Fruit fly (Drosophila melanogaster): ENCODE results near the gene CG7560.

CG7560 gene

DNA sequence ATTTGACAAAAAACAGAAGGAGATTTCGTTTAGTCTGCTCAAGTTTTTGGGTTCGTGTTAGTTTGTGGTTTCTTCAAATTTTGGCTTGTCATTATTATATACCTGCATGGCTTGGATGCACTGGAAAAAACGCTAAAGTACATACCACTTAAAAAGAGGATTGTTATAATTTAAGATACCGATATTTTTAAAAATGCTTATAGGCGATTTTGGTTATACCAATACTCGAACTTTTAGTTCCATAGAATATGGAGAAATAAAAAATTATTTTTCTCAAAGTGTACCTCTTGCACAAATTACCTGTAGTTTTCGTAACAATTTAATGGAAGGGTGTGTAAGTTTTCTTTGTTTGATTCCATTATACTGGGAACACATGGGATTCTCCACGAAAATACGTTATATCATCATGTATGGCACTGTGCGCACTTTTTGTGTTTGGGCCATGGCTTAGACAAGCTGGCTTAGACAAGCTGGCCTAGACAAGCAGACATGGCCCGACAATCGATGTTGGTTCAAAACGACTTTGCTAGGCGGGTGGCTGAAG, 40.5 kb downstream of the CG7560 start, which contains the start of gene Fum3:
Fum3 (minus strand) TSS at position 494 of the 544 bp plus-strand sequence.
- TF ChIP-seq CG10654 (GFP tag; optimal IDR thresholded peaks at IDR 0.05) = no peak
- no peak for TF ChIP-seq Bgb (GFP tag; IDR thresholded peaks at IDR 0.05; ENCODE audit: partially characterized antibody)
- TF ChIP-seq dysf (GFP tag; IDR thresholded peaks at IDR 0.05) = peak; percentile 35; the same call in 1 of the 3 replicates
- no peak for TF ChIP-seq CG10274 (GFP tag; optimal IDR thresholded peaks at IDR 0.05)
- no peak for TF ChIP-seq CG31365 (tag; optimal IDR thresholded peaks at IDR 0.05)
- TF ChIP-seq stwl (tag; optimal IDR thresholded peaks at IDR 0.05) = no peak
- no peak for TF ChIP-seq gt (GFP tag; IDR thresholded peaks at IDR 0.05)
- TF ChIP-seq CG3726 (GFP tag; IDR thresholded peaks at IDR 0.05) = no peak
- TF ChIP-seq lilli (GFP tag; optimal IDR thresholded peaks at IDR 0.05) = no peak
- 0 out of 2 replicates have a peak, but pooled peaks have one; percentile 25 for TF ChIP-seq esg (GFP tag; conservative IDR thresholded peaks at IDR 0.05)
- TF ChIP-seq CG14710 (tag; optimal IDR thresholded peaks at IDR 0.05) = peak; percentile 12
- no peak for TF ChIP-seq CG2202 (tag; optimal IDR thresholded peaks at IDR 0.05)
- peak; percentile 45 for TF ChIP-seq row (GFP tag; IDR thresholded peaks at IDR 0.05)
- no peak for TF ChIP-seq CG32532 (GFP tag; IDR thresholded peaks at IDR 0.05)
- TF ChIP-seq CG2712 (tag; optimal IDR thresholded peaks at IDR 0.05) = peak; percentile 43
- TF ChIP-seq CG12391 (tag; optimal IDR thresholded peaks at IDR 0.05) = no peak
- peak; percentile 24 for TF ChIP-seq CG10979 (tag; optimal IDR thresholded peaks at IDR 0.05)
- TF ChIP-seq gro (GFP tag; optimal IDR thresholded peaks at IDR 0.05) = no peak
- TF ChIP-seq CG9876 (GFP tag; optimal IDR thresholded peaks at IDR 0.05) = no peak
- TF ChIP-seq CG7963 (GFP tag; IDR thresholded peaks at IDR 0.05; ENCODE audit: partially characterized antibody) = no peak
- no peak for TF ChIP-seq CG11247 (GFP tag; IDR thresholded peaks at IDR 0.05)
- 0 out of 2 replicates have a peak, but pooled peaks have one; percentile 19 for TF ChIP-seq ap (GFP tag; IDR thresholded peaks at IDR 0.05)
- no peak for TF ChIP-seq CG15514 (GFP tag; optimal IDR thresholded peaks at IDR 0.05)
- 0 out of 2 replicates have a peak, but pooled peaks have one; percentile 18 for TF ChIP-seq CG32772 (GFP tag; IDR thresholded peaks at IDR 0.05)
- TF ChIP-seq CG15696 (tag; optimal IDR thresholded peaks at IDR 0.05) = peak; percentile 24
- TF ChIP-seq Camta (GFP tag; optimal IDR thresholded peaks at IDR 0.05) = no peak
- no peak for TF ChIP-seq CG9932 (GFP tag; IDR thresholded peaks at IDR 0.05)
- peak; percentile 53; the same call in 1 of the 2 replicates for TF ChIP-seq ara (GFP tag; IDR thresholded peaks at IDR 0.05)
- TF ChIP-seq hb (GFP tag; IDR thresholded peaks at IDR 0.05; ENCODE audit: partially characterized antibody) = no peak
- peak; percentile 15 for TF ChIP-seq CoRest (tag; optimal IDR thresholded peaks at IDR 0.05)
- no peak for TF ChIP-seq CG3847 (GFP tag; IDR thresholded peaks at IDR 0.05)
- TF ChIP-seq pnt (GFP tag; optimal IDR thresholded peaks at IDR 0.05) = no peak
- no peak for TF ChIP-seq ERR (GFP tag; optimal IDR thresholded peaks at IDR 0.05)
- no peak for TF ChIP-seq CG9817 (tag; optimal IDR thresholded peaks at IDR 0.05)
- TF ChIP-seq E2f1 (GFP tag; IDR thresholded peaks at IDR 0.05) = no peak
- TF ChIP-seq grau (tag; optimal IDR thresholded peaks at IDR 0.05) = peak; percentile 11
- TF ChIP-seq CG4424 (GFP tag; optimal IDR thresholded peaks at IDR 0.05) = peak; percentile 33
- TF ChIP-seq CG16815 (GFP tag; optimal IDR thresholded peaks at IDR 0.05) = no peak
- TF ChIP-seq Stat92E (GFP tag; optimal IDR thresholded peaks at IDR 0.05) = no peak
- no peak for TF ChIP-seq Sry-δ (GFP tag; optimal IDR thresholded peaks at IDR 0.05)
- no peak for TF ChIP-seq sd (tag; optimal IDR thresholded peaks at IDR 0.05)
- no peak for TF ChIP-seq CG8944 (GFP tag; optimal IDR thresholded peaks at IDR 0.05)
- peak; percentile 83 for TF ChIP-seq sens (GFP tag)
- TF ChIP-seq emc (GFP tag; optimal IDR thresholded peaks at IDR 0.05) = no peak
- TF ChIP-seq Meics (GFP tag; optimal IDR thresholded peaks at IDR 0.05) = no peak
- peak; percentile 24; the same call in 1 of the 3 replicates for TF ChIP-seq otp (GFP tag; IDR thresholded peaks at IDR 0.05)
- TF ChIP-seq CG9437 (GFP tag; optimal IDR thresholded peaks at IDR 0.05) = no peak
- TF ChIP-seq CG30020 (tag; optimal IDR thresholded peaks at IDR 0.05) = no peak
- TF ChIP-seq CG13123 (GFP tag; optimal IDR thresholded peaks at IDR 0.05) = no peak
- no peak for TF ChIP-seq CG18764 (GFP tag; optimal IDR thresholded peaks at IDR 0.05)
